Worm (Caenorhabditis elegans): ENCODE data around the gene F40F8.11.

ce11 chrII:11152495-11152894 is 20.1 kb upstream of the F40F8.11 start, which contains the start of gene pqm-1:
- TF ChIP-seq mep-1 (tag; optimal IDR thresholded peaks at IDR 0.05): no peak
- TF ChIP-seq elt-2 (tag; optimal IDR thresholded peaks at IDR 0.05): no peak
- TF ChIP-seq unc-130 (tag; optimal IDR thresholded peaks at IDR 0.05): no peak
- no peak for TF ChIP-seq ama-1 (optimal IDR thresholded peaks at IDR 0.05)
- no peak for TF ChIP-seq fos-1 (tag; optimal IDR thresholded peaks at IDR 0.05)
- TF ChIP-seq nhr-237 (tag; optimal IDR thresholded peaks at IDR 0.05): no peak

All from whole organism, L1 larva.